Fruit fly (Drosophila melanogaster) whole organism, prepupa: ENCODE data around the gene tst.
A peak's percentile ranks its signal among the peaks of the same experiment; 100 is the strongest.

Experiments
- CG10631 ChIP-seq: fragments of 200-800 bp; sonication (Bioruptor generic); optimal IDR thresholded peaks from 2 replicates; lab custom pipeline; 2016; ENCODE audit warnings: missing biosample characterization, missing genetic modification characterization
- CG8119 ChIP-seq: fragments of 200-800 bp; sonication (Bioruptor generic); IDR thresholded peaks from 3 replicates; pipeline ENCODE4 v1.3.6; 2022; ENCODE audit warnings: missing biosample characterization, missing genetic modification characterization
- Hr39 ChIP-seq: fragments of 200-800 bp; sonication (Bioruptor generic); optimal IDR thresholded peaks from 2 replicates; lab custom pipeline; 2016; ENCODE audit warnings: missing biosample characterization, missing genetic modification characterization
- Lpt ChIP-seq: fragments of 200-800 bp; sonication (Bioruptor generic); optimal IDR thresholded peaks from 3 replicates; lab custom pipeline; 2016; ENCODE audit warnings: missing biosample characterization, missing genetic modification characterization
- acj6 ChIP-seq: fragments of 200-800 bp; sonication (Bioruptor generic); optimal IDR thresholded peaks from 3 replicates; lab custom pipeline; 2016; ENCODE audit warnings: missing biosample characterization, missing genetic modification characterization
- dsx ChIP-seq: fragments of 200-800 bp; optimal IDR thresholded peaks from 3 replicates; lab custom pipeline; 2019; ENCODE audit warnings: missing biosample characterization, mild to moderate bottlenecking, missing genetic modification characterization, moderate library complexity; ENCODE audit not compliant: poor library complexity, severe bottlenecking
- fkh ChIP-seq: fragments of 200-800 bp; sonication (Bioruptor generic); optimal IDR thresholded peaks from 3 replicates; lab custom pipeline; 2017; ENCODE audit warnings: missing biosample characterization, mild to moderate bottlenecking, missing genetic modification characterization, moderate library complexity

DNA sequence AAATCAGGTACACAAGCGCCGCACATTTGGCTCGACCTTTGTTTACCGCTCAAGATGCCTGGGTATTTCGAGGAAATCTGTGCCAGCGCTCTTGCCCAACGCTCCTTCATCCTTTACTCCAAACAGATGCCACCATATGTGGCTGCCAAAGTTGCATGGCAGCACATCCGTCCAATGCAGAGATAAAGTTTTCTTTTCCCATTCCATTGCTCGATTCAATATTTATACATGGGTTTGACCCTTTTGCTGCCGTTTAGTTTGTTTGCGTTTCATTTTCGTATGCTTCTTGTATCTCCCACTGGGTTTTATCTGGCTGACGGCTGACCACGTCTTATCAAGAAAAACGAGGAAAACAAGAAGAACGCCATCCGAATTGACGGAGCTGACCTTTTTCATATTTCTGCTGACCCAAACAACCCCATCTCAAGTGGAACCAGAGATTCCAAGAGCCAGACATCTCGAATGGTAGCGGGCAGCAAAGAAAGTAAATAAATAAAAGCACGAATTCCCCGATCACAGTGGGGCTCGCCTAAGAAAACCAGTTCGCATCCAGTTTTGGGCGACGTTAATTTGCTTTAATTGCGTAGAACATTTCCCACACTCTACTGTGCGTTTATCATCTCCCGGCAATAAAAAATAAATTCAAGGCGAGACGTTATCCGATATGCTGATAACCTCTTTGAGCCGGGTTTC, 18.0 kb upstream of the tst start:
- peak; percentile 57 for TF ChIP-seq fkh (GFP tag; lab: Kevin White, UChicago)
- TF ChIP-seq Lpt (GFP tag; lab: Kevin White, UChicago) = no peak
- TF ChIP-seq acj6 = no peak
- TF ChIP-seq CG8119 (GFP tag; lab: Robert Waterston, UW) = no peak
- no peak for TF ChIP-seq CG10631 (GFP tag; lab: Kevin White, UChicago)
- TF ChIP-seq dsx = no peak
- no peak for TF ChIP-seq Hr39 (GFP tag; lab: Kevin White, UChicago)
